Fruit fly (Drosophila melanogaster): ENCODE measurements around the gene CG2225.

CG2225 gene

dm6 chr2L:21683053-21683767, 5.9 kb upstream of the CG2225 start (continued):
- TF ChIP-seq CG3163 (GFP tag; optimal IDR thresholded peaks at IDR 0.05) (no peak), Deaf1 (tag; optimal IDR thresholded peaks at IDR 0.05) (no peak)

dm6 chr2L:21681322-21682268, 4.3 kb upstream of the CG2225 start, which contains the start of gene eEF2:
Gene eEF2 (minus strand): TSS chr2L:21682164.
- TF ChIP-seq pho (GFP tag; optimal IDR thresholded peaks at IDR 0.05) (peak; percentile 62), Abd-B (GFP tag; optimal IDR thresholded peaks at IDR 0.05) (no peak), CG4282 (GFP tag; optimal IDR thresholded peaks at IDR 0.05) (peak; percentile 59), NC2β (GFP tag; optimal IDR thresholded peaks at IDR 0.05) (peak; percentile 93), knrl (GFP tag; IDR thresholded peaks at IDR 0.05; ENCODE audit: partially characterized antibody) (peak; percentile 96), Sox100B (GFP tag; optimal IDR thresholded peaks at IDR 0.05) (peak; percentile 76), tin (GFP tag; optimal IDR thresholded peaks at IDR 0.05) (peak; percentile 31), ac (GFP tag; optimal IDR thresholded peaks at IDR 0.05) (peak; percentile 58), ash1 (GFP tag; optimal IDR thresholded peaks at IDR 0.05) (peak; percentile 73), CG18599 (GFP tag; optimal IDR thresholded peaks at IDR 0.05) (peak; percentile 78), lbe (GFP tag; optimal IDR thresholded peaks at IDR 0.05) (peak; percentile 65), lov (optimal IDR thresholded peaks at IDR 0.05) (no peak), lov (GFP tag; IDR thresholded peaks at IDR 0.05) (peak; percentile 89; the same call in 2 of the 3 replicates), slbo (GFP tag; IDR thresholded peaks at IDR 0.05) (peak; percentile 75; the same call in 1 of the 2 replicates), CG9876 (GFP tag; optimal IDR thresholded peaks at IDR 0.05) (peak; percentile 79), CG10565 (GFP tag; optimal IDR thresholded peaks at IDR 0.05) (no peak), Camta (GFP tag; optimal IDR thresholded peaks at IDR 0.05) (peak; percentile 63), CG31224 (GFP tag; IDR thresholded peaks at IDR 0.05) (peak; percentile 57), Dp (GFP tag; optimal IDR thresholded peaks at IDR 0.05) (peak; percentile 21), Gsc (GFP tag; IDR thresholded peaks at IDR 0.05) (no peak), tna (GFP tag; IDR thresholded peaks at IDR 0.05; ENCODE audit: partially characterized antibody) (peak; percentile 89), CG17568 (GFP tag; optimal IDR thresholded peaks at IDR 0.05) (peak; percentile 90), CG17361 (GFP tag; IDR thresholded peaks at IDR 0.05) (peak; percentile 60; the same call in 2 of the 3 replicates), sc (optimal IDR thresholded peaks at IDR 0.05) (no peak), sc (GFP tag; optimal IDR thresholded peaks at IDR 0.05) (peak; percentile 54), CG9817 (tag; optimal IDR thresholded peaks at IDR 0.05) (peak; percentile 70), dysf (GFP tag; IDR thresholded peaks at IDR 0.05) (no peak), Dad (GFP tag; optimal IDR thresholded peaks at IDR 0.05) (peak; percentile 65), ab (GFP tag; optimal IDR thresholded peaks at IDR 0.05) (no peak), hth (optimal IDR thresholded peaks at IDR 0.05) (no peak), CG2712 (tag; optimal IDR thresholded peaks at IDR 0.05) (peak; percentile 74), ci (GFP tag; IDR thresholded peaks at IDR 0.05) (peak; percentile 96), prd (optimal IDR thresholded peaks at IDR 0.05) (no peak), prd (GFP tag; IDR thresholded peaks at IDR 0.05) (no peak), dpn (GFP tag; optimal IDR thresholded peaks at IDR 0.05) (peak; percentile 53 to 67), CkIIα-i1 (GFP tag; IDR thresholded peaks at IDR 0.05) (no peak), Taf1 (GFP tag; IDR thresholded peaks at IDR 0.05) (no peak; the same call in 1 of the 2 replicates), trh (GFP tag; optimal IDR thresholded peaks at IDR 0.05) (peak; percentile 73), lab (GFP tag; optimal IDR thresholded peaks at IDR 0.05) (peak; percentile 90), esg (GFP tag; conservative IDR thresholded peaks at IDR 0.05) (0 out of 2 replicates have a peak, but pooled peaks have one; percentile 21), toy (GFP tag; IDR thresholded peaks at IDR 0.05) (peak; percentile 47; the same call in 1 of the 2 replicates), CoRest (tag; optimal IDR thresholded peaks at IDR 0.05) (peak; percentile 59), sug (tag; optimal IDR thresholded peaks at IDR 0.05) (peak; percentile 74), CG8359 (GFP tag; optimal IDR thresholded peaks at IDR 0.05; ENCODE audit: borderline replicate concordance) (peak; percentile 58)

All from whole organism, embryonic.